Worm (Caenorhabditis elegans): Measurements from ENCODE around the gene flp-8.

flp-8 gene

DNA sequence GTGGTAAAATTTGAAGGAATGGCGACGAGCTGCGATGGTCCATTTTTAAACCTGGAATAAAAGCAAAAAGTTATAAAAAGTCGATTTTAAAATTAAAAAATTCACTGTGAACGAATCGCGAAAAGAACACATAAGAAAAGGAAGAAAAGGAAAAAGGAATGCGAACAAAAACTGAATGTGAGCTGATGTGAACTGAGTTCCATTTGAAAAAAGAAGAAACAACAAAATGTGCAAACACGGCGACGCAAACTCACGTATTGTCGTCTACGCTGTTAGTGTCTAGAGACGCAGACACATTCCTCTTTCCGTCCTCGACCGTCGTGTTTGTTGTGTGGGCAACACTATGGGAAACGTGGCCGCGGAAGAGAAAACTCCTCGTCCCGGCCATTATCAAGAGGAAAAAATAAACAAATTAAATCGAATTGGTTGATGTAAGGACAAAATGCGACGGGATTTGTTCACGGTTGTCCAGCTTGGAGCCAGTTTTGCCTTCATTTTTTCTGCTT is 27.5 kb upstream of the flp-8 start, which contains the start of the genes C27C12.1 and C27C12.4 (continued):
- TF ChIP-seq lsy-12 (tag; optimal IDR thresholded peaks at IDR 0.05) (peak; percentile 57), nhr-25 (tag; optimal IDR thresholded peaks at IDR 0.05) (peak; percentile 91), snpc-4 (tag; optimal IDR thresholded peaks at IDR 0.05) (peak; percentile 89), lin-39 (tag; optimal IDR thresholded peaks at IDR 0.05) (peak; percentile 82), elt-1 (tag; optimal IDR thresholded peaks at IDR 0.05) (peak; percentile 35), nhr-23 (tag; optimal IDR thresholded peaks at IDR 0.05) (peak; percentile 93), unc-39 (tag; optimal IDR thresholded peaks at IDR 0.05) (no peak), nhr-67 (tag; optimal IDR thresholded peaks at IDR 0.05) (no peak), eor-1 (tag; optimal IDR thresholded peaks at IDR 0.05) (no peak), sea-2 (GFP tag; optimal IDR thresholded peaks at IDR 0.05) (no peak), ceh-28 (tag; optimal IDR thresholded peaks at IDR 0.05) (peak; percentile 82), R02D3.7 (tag; optimal IDR thresholded peaks at IDR 0.05) (peak; percentile 68), ztf-4 (tag; optimal IDR thresholded peaks at IDR 0.05) (peak; percentile 34), lin-15B (tag; optimal IDR thresholded peaks at IDR 0.05) (peak; percentile 87), aly-2 (tag; optimal IDR thresholded peaks at IDR 0.05) (no peak)

DNA sequence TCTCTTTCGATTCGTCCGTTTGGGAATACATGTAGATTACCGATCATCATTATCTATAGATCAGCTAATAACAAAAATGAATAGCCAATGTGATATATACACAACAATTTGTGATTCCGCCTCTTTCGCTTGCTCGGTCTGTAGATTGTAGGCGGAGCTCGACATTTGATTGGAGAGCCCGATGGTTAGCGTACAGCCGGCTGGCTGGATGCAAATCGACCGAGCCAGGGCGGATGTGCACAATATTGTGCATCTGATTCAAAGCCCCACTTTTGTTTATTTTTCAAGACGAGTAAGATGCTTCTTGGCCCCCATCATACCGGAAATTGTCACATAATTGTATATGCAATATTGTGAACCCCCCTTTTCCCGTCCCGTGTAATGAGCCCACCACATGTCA is 19.5 kb upstream of the flp-8 start, which contains the start of gene dmd-4:
Gene dmd-4 (minus strand): TSS at position 101 of the 400 bp plus-strand sequence.
- TF ChIP-seq sea-2 (GFP tag; optimal IDR thresholded peaks at IDR 0.05) (no peak), tbx-2 (tag; optimal IDR thresholded peaks at IDR 0.05) (no peak), snpc-4 (tag; optimal IDR thresholded peaks at IDR 0.05) (no peak), daf-12 (tag; optimal IDR thresholded peaks at IDR 0.05) (no peak), nhr-43 (tag; optimal IDR thresholded peaks at IDR 0.05; ENCODE audit: poor library complexity, severe bottlenecking) (no peak), nhr-12 (tag; optimal IDR thresholded peaks at IDR 0.05) (no peak), elt-3 (tag; optimal IDR thresholded peaks at IDR 0.05) (no peak), egl-27 (tag; optimal IDR thresholded peaks at IDR 0.05) (no peak)

DNA sequence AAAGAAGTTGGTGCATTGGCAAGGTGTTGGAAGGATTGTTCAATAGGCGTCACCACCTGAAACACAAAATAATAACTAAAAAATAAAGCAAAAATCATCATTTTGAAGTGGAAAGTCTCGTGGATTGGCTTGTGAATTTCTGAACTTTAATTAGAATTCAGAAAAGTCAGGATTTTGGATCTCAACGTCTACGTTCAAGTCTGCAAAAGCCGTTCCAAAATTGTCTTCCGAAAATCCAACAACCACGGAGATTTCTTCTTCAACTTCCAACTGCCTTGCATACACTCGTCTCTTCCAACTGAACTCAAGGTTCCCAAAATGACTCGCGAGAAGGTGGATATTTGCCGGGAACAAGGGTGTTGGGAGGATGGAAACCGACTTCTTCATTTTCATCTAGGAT is 15.5 kb upstream of the flp-8 start, which contains the start of gene C27C12.3:
Gene C27C12.3 (minus strand): TSS at position 101 of the 400 bp plus-strand sequence.
- TF ChIP-seq tbx-2 (tag; optimal IDR thresholded peaks at IDR 0.05) (no peak), daf-12 (tag; optimal IDR thresholded peaks at IDR 0.05) (no peak), nhr-77 (tag; optimal IDR thresholded peaks at IDR 0.05) (no peak), ceh-28 (tag; optimal IDR thresholded peaks at IDR 0.05) (no peak), zag-1 (tag; optimal IDR thresholded peaks at IDR 0.05) (no peak), ztf-11 (tag; optimal IDR thresholded peaks at IDR 0.05) (no peak), ceh-9 (tag; optimal IDR thresholded peaks at IDR 0.05) (no peak), lsy-12 (tag; optimal IDR thresholded peaks at IDR 0.05) (no peak), nhr-76 (tag; optimal IDR thresholded peaks at IDR 0.05) (no peak), lin-15B (tag; optimal IDR thresholded peaks at IDR 0.05) (no peak), ztf-4 (tag; optimal IDR thresholded peaks at IDR 0.05) (no peak), aly-2 (tag; optimal IDR thresholded peaks at IDR 0.05) (no peak)

DNA sequence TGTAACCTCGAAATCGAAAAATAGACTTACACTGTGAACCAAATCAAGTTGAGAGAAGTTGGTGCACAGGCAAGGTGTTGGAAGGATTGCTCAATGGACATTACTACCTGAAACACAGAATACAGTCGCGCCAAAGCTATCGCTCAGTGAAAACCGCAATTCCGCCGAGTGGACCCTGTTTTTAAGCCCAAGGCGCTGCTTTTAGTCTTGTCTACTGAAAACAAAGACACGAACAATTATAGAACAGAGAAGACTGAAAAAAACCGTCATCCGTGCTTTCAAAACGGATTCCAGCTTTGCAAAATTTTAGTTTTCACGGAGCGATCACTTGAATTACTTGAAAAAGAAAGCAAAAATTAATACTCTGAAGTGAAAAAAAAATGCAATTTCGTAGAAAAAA is 13.0 kb upstream of the flp-8 start, which contains the start of gene F31F6.1:
Gene F31F6.1 (minus strand): TSS at position 101 of the 400 bp plus-strand sequence.
- TF ChIP-seq ceh-82 (tag; optimal IDR thresholded peaks at IDR 0.05): no peak

DNA sequence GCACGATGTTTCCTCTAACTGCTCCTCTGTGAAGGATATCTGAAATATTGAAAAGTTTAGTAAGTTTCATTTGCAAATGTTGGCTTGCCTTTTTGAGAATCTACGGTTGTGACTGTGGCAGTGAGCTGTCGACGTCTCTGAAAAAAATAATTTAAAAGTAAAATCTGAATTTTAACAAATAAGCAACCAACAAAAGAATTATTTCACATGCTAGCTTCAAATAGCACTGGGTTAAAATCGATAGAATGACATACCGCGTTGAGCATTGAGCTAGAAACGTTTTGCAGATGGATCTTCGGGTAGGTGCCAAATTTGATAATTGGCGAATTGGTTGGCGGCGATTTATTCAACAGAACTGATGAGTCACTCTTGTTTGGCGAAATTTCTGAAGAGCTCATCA is 9.4 kb upstream of the flp-8 start, which contains the start of gene F31F6.2:
Gene F31F6.2 (minus strand): TSS at position 101 of the 400 bp plus-strand sequence.
- no peak for TF ChIP-seq snpc-4 (tag; optimal IDR thresholded peaks at IDR 0.05)

DNA sequence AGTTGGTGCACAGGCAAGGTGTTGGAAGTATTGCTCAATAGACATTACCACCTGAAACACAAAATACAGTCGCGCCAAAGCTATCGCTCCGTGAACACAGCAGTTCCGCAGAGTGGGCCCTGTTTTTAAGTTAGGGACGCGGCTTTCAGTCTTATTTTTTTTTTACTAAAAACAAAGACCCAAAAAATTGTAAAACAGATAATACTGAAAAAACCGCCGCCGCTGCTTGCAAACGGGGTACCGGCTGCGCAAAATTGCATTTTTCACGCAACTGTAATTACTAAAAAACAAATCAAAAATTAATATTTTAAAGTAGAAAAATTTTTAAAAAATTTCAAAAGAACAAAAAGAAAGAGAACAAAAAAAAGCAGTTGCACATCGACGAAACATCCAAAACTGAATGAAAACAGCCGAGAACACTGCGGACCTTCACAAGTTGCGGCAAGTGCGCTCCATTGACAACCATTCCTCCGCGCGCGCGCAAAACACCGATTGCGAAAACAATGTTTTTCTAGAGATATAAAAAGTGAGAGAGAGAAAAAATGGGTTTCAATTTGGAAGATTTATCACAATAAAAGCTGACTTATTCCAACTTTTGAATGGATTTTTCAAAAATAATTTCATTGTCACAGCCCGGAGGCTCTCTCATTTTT is 8.3 kb upstream of the flp-8 start, which contains the start of gene F31F6.3:
Gene F31F6.3 (minus strand): TSS at position 51 of the 653 bp plus-strand sequence.
- TF ChIP-seq sea-2 (GFP tag; optimal IDR thresholded peaks at IDR 0.05): no peak
- no peak for TF ChIP-seq mdl-1 (tag; optimal IDR thresholded peaks at IDR 0.05)
- TF ChIP-seq ztf-11 (tag; optimal IDR thresholded peaks at IDR 0.05): no peak
- no peak for TF ChIP-seq ceh-28 (tag; optimal IDR thresholded peaks at IDR 0.05)
- no peak for TF ChIP-seq daf-12 (tag; optimal IDR thresholded peaks at IDR 0.05)
- TF ChIP-seq fos-1 (tag; optimal IDR thresholded peaks at IDR 0.05): no peak
- TF ChIP-seq ztf-4 (tag; optimal IDR thresholded peaks at IDR 0.05): no peak
- no peak for TF ChIP-seq zag-1 (tag; optimal IDR thresholded peaks at IDR 0.05)
- TF ChIP-seq nhr-77 (tag; optimal IDR thresholded peaks at IDR 0.05): no peak
- no peak for TF ChIP-seq aly-2 (tag; optimal IDR thresholded peaks at IDR 0.05)
- no peak for TF ChIP-seq egl-27 (tag; optimal IDR thresholded peaks at IDR 0.05)
- TF ChIP-seq nhr-76 (tag; optimal IDR thresholded peaks at IDR 0.05): no peak
- no peak for TF ChIP-seq lin-15B (tag; optimal IDR thresholded peaks at IDR 0.05)
- TF ChIP-seq elt-3 (tag; optimal IDR thresholded peaks at IDR 0.05): no peak

All from whole organism, L3 larva.